Worm (Caenorhabditis elegans) whole organism, L4/young adult: ENCODE results near the gene C02F12.5.

ENCODE experiments used
- W03F9.2 ChIP-seq: fragments of 150-350 bp; optimal IDR thresholded peaks from 2 replicates; lab custom pipeline; 2014; ENCODE audit warnings: missing biosample characterization, missing genetic modification characterization
- dao-5 ChIP-seq: sonication (generic microtip); optimal IDR thresholded peaks from 2 replicates; lab custom pipeline; 2016; ENCODE audit warnings: missing genotype, missing genetic modification characterization, moderate library complexity, missing compliant biosample characterization
- him-1 ChIP-seq: sonication (generic microtip); optimal IDR thresholded peaks from 2 replicates; lab custom pipeline; 2016; ENCODE audit warnings: missing genotype, missing genetic modification reagents, missing genetic modification characterization, missing compliant biosample characterization

DNA sequence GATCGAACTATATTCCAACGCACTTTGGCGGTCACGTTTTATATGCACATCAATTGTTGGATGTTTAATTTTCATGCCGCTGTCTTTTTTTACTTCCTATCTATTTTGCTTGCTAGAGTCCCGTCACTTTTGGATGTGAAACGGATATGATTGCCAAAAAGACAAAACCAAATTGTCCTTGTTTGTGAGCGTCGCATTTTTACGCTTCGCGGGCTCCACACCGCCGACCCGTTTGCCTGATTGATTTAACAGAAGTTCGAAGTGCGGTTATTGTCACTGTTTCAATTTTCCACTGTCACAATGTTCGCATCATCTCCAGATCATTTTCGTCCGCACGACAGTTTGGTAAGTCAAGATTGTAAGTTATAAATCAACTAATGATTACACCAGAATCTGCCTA, 42.9 kb upstream of the C02F12.5 start, which contains the start of gene C01C4.2:
- TF ChIP-seq W03F9.2 (tag; lab: Kevin White, UChicago) (no peak), dao-5 (tag; lab: Kevin White, UChicago) (no peak), him-1 (no peak)
